Worm (Caenorhabditis elegans): ENCODE results near the gene B0281.4.

Gene B0281.4

ce11 chrII:2298742-2299141 is at the start of gene B0281.4:
TSS of gene B0281.4 (minus strand) at chrII:2298842.
- TF ChIP-seq unc-62 (GFP tag; optimal IDR thresholded peaks at IDR 0.05): no peak

ce11 chrII:2346672-2347071 is 48.0 kb upstream of the B0281.4 start, which contains the start of gene F43C11.4:
TSS of gene F43C11.4 (plus strand) at chrII:2346972.
- TF ChIP-seq unc-62 (GFP tag; optimal IDR thresholded peaks at IDR 0.05): no peak

DNA sequence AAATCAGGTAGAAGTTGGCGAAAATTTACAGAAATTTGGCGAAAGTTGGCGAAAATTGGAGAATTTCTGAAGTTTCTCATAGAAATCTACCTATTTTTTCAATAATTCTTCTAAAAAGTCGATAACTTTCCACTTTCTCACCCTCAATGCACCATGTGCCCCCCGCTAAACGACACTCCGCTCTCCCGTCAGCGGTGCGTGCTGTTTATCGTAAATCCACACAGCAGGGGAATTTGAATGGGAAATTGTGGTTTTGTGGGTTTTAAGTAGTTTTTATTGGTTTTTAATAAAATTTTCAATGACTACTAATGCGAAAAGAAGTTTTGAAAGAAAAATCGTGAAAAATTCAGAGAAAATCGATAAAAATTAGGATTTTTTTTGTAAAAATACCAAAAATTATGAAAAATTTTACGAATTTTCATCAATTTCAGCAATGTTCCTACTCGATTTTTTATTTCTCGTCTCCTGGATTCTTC is 43.4 kb upstream of the B0281.4 start, which contains the start of gene F43C11.6:
TSS of gene F43C11.6 (plus strand) at position 426 of the 476 bp plus-strand sequence.
- no peak for TF ChIP-seq unc-62 (GFP tag; optimal IDR thresholded peaks at IDR 0.05)

DNA sequence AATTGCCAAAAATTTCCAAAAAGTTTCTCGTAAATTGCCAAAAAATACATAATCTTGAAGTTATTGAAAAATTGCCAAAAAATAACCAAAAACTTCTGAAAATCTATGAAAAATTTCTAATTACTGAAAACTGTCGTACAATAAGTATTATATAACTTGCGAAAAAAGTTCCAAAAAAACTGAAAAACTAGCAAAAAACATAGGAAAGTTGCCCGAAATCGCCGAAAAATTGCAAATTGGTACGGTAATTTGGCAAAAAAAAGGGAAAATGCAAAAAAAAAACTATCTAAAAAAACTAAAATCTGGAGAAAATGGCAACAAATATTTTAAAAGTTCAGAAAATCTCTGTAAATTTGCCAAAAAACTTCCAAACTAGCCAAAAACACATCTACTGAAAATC is 42.9 kb upstream of the B0281.4 start, which contains the start of gene enri-1:
TSS of gene enri-1 (minus strand) at position 101 of the 400 bp plus-strand sequence.
- no peak for TF ChIP-seq unc-62 (GFP tag; optimal IDR thresholded peaks at IDR 0.05)

- no peak for TF ChIP-seq unc-62 (GFP tag; optimal IDR thresholded peaks at IDR 0.05)
Measured at ce11 chrII:2340974-2341373, 42.3 kb upstream of the B0281.4 start.

ce11 chrII:2336177-2336576 is 37.5 kb upstream of the B0281.4 start:
- no peak for TF ChIP-seq unc-62 (GFP tag; optimal IDR thresholded peaks at IDR 0.05)

DNA sequence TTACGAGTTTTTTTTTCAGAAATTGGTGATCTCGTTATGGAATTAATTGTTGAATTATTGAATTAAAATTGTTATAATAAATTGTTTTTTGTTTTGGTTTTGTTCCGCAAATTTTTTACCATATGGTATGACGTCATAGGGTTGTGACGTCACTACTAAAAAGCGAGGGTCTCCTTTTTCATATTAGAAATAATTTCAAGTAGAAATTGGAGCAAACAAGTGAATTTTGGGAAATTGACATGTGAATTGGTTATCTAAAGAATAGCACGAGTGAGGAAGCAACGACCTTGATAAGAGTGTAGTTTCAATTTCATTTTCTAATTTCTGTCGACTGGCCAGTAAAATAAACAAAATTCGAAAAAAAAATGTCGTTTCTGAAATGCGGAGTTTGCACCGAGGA is 36.9 kb upstream of the B0281.4 start, which contains the start of gene F43C11.7:
TSS of gene F43C11.7 (plus strand) at position 326 of the 400 bp plus-strand sequence.
- TF ChIP-seq unc-62 (GFP tag; optimal IDR thresholded peaks at IDR 0.05): no peak

DNA sequence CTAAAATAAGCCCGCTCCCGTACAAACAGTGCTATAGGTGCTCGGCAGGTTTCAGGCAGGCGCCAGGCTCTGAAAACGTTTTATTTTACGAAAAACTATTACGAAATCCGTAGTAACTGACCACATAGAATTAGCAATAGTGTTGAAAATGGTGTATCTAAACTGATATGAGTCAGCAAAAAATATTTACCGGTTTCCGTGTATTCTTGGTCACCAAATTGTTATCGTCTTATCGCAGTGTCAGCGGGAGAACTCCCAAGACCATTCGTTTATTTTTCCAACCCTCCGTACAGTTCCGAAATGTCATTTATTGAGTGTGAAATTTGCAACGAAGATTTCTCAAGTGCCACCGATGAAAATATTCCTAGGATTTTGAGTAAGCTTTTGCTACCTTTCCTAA is 33.6 kb upstream of the B0281.4 start, which contains the start of gene F43C11.8:
TSS of gene F43C11.8 (plus strand) at position 301 of the 400 bp plus-strand sequence.
- TF ChIP-seq unc-62 (GFP tag; optimal IDR thresholded peaks at IDR 0.05): no peak

DNA sequence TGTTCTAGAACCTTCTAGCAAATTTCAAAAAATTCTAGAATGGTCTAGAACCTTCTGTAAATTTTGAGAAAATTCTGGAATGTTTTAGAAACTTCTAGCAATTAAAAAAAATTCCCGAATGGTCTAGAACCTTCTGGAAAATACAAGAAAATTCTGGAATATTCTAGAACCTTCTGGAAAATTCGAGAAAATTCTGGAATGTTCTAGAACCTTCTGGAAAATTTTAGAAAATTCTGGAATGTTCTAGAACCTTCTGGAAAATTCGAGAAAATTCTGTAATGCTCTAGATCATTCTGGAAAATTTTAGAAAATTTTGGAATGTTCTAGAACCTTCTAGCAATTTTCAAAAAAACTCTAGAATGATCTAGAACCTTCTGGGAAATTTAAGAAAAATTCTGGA is 31.8 kb upstream of the B0281.4 start:
- TF ChIP-seq unc-62 (GFP tag; optimal IDR thresholded peaks at IDR 0.05): no peak

DNA sequence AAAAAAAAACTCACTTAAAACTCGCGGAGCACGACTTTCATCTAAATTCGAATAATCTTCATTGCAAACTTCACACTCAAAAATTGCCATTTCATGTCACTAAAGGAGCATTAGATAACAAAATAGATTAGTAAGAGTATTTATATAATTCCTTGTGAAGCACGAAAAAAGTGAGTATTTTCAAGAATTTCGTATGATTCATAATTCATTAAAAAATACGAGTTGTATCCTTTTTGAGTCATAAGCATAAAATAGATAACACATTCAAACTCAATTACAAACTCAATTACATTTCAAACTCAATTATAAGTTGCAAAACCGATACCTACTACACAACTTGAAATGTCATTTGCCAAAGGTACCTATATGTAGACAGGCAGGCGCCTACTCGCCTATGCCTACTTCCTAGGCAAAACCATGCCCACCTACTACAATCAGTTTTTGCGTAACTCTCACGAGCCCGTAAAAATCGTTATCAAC is 30.4 kb upstream of the B0281.4 start, which contains the start of the genes ZK1240.8 and ZK1240.1:
TSS of gene ZK1240.8 (minus strand) at position 101 of the 480 bp plus-strand sequence.
TSS of gene ZK1240.1 (plus strand) at position 430 of the 480 bp plus-strand sequence.
- no peak for TF ChIP-seq unc-62 (GFP tag; optimal IDR thresholded peaks at IDR 0.05)

DNA sequence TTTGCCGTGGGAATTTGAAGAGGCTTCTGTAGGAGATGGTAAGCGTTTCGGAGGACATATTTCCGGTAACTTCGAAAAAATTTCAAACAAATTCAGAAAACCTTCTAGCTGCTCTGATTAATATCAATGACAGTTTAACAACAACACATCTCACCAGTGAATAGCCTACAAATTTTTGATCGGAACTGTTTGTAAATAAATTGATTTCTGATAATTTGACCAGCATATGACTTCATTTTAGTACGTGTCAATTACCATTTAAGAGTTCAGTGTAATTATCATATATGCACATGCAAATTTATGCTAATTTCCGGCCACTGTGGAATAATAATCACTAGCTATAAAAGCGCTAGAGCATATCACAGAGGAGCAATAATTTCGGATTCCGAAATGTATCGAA is 26.3 kb upstream of the B0281.4 start, which contains the start of gene ZK1240.11:
TSS of gene ZK1240.11 (plus strand) at position 301 of the 400 bp plus-strand sequence.
- TF ChIP-seq unc-62 (GFP tag; optimal IDR thresholded peaks at IDR 0.05): no peak

DNA sequence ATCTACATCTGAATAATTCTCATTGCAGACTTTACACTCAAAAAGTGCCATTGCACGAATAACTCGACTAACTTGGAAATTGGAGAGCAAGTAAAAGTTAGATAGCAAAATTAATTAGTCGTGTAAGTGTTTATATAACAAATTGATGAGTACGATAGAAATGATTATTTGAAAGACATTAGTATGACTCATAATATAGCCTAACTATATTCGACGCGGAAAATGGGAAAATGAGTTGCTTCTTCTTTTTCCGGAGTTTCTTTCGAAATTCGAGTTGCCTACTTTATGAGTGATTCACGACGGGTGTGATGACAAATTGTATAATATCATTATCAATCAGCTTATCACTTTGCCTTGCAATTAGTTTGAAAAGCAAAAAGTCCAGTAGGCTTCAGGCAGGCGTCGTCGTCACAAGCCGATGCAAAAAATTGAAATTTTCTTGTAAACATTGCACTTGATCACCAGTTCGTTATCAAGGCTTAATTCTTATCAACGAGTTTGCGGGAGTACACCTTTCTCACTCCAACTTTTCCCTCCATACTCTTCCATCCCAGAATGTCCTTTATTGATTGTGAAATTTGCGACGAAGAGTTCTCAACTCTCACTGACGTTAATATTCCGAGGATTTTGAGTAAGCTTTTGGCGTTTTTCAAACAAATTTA is 24.3 kb upstream of the B0281.4 start, which contains the start of the genes ZK1240.6 and ZK1240.2:
TSS of gene ZK1240.6 (minus strand) at position 51 of the 662 bp plus-strand sequence.
TSS of gene ZK1240.2 (plus strand) at position 520 of the 662 bp plus-strand sequence.
- TF ChIP-seq unc-62 (GFP tag; optimal IDR thresholded peaks at IDR 0.05): no peak

- no peak for TF ChIP-seq unc-62 (GFP tag; optimal IDR thresholded peaks at IDR 0.05)
Measured at ce11 chrII:2320097-2320496, 21.5 kb upstream of the B0281.4 start, which contains the start of gene ZK1240.3. TSS of gene ZK1240.3 (plus strand) at chrII:2320334.

DNA sequence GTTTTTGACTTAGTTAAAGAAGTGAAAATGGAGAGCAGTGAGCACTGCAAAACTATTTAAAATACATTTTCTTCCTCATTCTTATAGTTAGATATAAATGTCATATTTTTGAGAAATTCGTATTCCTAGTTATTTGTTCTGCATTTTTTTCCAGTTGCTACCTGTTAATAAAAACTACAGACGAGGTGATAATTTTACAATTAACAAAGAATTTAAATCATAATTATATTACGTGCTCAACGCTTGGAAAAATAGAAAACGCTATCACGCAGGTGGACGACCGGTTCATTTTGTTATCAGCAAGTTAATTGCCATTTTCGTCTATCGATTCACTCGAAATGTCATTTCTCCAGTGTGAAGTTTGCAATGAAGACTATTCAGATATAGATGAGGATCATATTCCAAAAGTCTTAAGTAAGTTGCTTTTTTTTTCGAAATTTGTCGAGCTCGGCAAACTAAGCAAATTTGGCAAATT is 19.3 kb upstream of the B0281.4 start, which contains the start of the genes ZK1240.5 and ZK1240.9:
TSS of gene ZK1240.5 (minus strand) at position 51 of the 475 bp plus-strand sequence.
TSS of gene ZK1240.9 (plus strand) at position 307 of the 475 bp plus-strand sequence.
- TF ChIP-seq unc-62 (GFP tag; optimal IDR thresholded peaks at IDR 0.05): no peak

DNA sequence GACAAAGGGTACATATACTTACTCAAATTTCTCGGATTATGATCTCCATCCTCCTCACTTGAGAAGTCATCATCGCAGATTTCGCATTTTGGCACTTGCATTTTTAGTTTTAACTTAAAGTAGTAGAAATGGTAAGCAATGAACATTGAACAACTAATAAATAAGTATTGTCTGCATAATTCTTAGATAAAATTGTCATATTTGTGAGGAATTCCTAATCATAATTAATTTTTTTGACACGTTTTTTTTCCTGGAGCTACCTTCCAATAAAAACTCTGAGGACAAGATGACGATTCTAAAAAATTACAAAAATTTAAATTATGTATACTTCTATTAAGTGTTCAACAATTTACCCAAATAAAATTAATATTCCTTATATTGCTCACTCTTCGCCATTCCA is 14.1 kb upstream of the B0281.4 start, which contains the start of the genes trim-21 and B0281.1:
TSS of gene trim-21 (minus strand) at position 101 of the 400 bp plus-strand sequence.
TSS of gene B0281.1 (plus strand) at position 321 of the 400 bp plus-strand sequence.
- TF ChIP-seq unc-62 (GFP tag; optimal IDR thresholded peaks at IDR 0.05): no peak

- TF ChIP-seq unc-62 (GFP tag; optimal IDR thresholded peaks at IDR 0.05): no peak
Measured at ce11 chrII:2306741-2307140, 8.1 kb upstream of the B0281.4 start, which contains the start of gene B0281.3. TSS of gene B0281.3 (plus strand) at chrII:2307041.
